Fruit fly (Drosophila melanogaster): ENCODE results near the gene chico.

DNA sequence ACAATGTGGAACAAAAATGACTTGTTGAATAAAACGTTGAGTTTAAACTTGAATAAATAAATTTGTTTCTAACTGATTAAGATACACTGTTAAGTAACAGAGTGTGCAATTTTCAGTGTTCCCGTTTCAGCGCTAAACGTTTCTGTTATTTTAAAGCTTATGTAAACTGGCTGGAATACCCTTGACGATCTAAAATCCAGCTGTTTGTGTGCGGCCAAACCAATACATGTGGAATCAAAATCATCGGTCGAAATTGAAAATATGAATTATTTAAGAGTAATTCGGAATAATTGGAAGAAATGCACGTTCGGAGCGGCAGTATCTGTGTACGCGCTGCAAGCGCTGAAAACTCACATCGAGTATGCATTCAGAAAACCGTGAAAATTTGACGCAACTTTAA, 23.0 kb upstream of the chico start, which contains the start of gene Mulk:
- no peak for TF ChIP-seq usp (GFP tag; optimal IDR thresholded peaks at IDR 0.05)
- TF ChIP-seq OdsH (GFP tag; optimal IDR thresholded peaks at IDR 0.05) = no peak
- TF ChIP-seq Dif (GFP tag; optimal IDR thresholded peaks at IDR 0.05; ENCODE audit: partially characterized antibody) = no peak
- no peak for TF ChIP-seq Myc (optimal IDR thresholded peaks at IDR 0.05)
- no peak for TF ChIP-seq psq (GFP tag; optimal IDR thresholded peaks at IDR 0.05)
- TF ChIP-seq h (GFP tag; optimal IDR thresholded peaks at IDR 0.05) = no peak
